Worm (Caenorhabditis elegans): Measurements from ENCODE around the gene wht-5.

DNA sequence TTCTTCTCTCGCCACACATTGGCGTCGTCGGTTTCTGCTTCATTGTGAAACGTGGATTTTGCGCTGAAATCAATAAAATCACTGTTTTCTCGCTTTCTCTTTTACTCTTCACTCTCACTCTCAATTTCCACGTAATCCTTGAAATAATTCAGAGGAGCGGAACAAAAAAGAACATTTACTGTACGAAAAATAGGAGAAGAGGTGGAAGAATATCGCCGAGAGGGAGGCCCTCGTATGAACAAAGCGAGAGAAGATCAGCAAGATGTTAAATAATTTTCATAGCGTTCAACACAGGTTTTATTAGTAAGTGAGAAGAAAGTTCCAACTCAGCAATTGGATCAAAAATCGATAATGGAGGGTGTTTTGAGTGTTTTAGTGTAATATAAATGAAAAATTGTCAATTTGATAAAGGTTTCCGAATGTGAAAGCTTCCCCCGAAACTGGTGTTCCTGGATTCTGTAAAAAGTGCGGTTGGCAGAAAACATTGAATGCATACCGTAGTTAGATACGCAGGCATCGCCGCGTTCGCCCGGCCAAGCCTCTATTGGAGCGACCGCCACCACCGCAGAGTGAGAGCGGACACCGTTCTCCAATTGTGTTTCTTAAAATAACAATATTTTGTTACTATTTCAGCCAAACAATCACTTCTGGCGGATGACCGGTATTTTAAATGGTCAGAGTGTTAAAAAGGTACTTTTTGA is 24.2 kb downstream of the wht-5 start, which contains the start of the genes ccr-4 and ZC518.8:
- TF ChIP-seq flt-1 (GFP tag; IDR thresholded peaks at IDR 0.05), result no peak
- TF ChIP-seq cog-1 (tag; optimal IDR thresholded peaks at IDR 0.05), result no peak
- no peak for TF ChIP-seq med-1 (GFP tag; optimal IDR thresholded peaks at IDR 0.05; ENCODE audit: insufficient read depth)

Data from whole organism, midembryonic.